Fruit fly (Drosophila melanogaster) whole organism, adult: ENCODE results near the gene CG32099.
A peak's percentile ranks its signal among the peaks of the same experiment; 100 is the strongest.

Experiments
- CG11617 ChIP-seq: fragments of 200-800 bp; sonication (Bioruptor generic); optimal IDR thresholded peaks from 2 replicates; lab custom pipeline; 2017; ENCODE audit warnings: mild to moderate bottlenecking, missing biosample characterization, missing genetic modification reagents, missing genetic modification characterization
- CG12768 ChIP-seq: fragments of 200-800 bp; sonication (Bioruptor generic); optimal IDR thresholded peaks from 2 replicates; lab custom pipeline; 2017; ENCODE audit warnings: missing biosample characterization, missing genetic modification characterization, mild to moderate bottlenecking, moderate library complexity, missing genetic modification reagents
- CG14711 ChIP-seq: fragments of 200-800 bp; sonication (Bioruptor generic); optimal IDR thresholded peaks from 2 replicates; lab custom pipeline; 2018; ENCODE audit warnings: missing biosample characterization, mild to moderate bottlenecking, missing genetic modification characterization, moderate library complexity
- CG1620 ChIP-seq: fragments of 200-800 bp; sonication (Bioruptor generic); optimal IDR thresholded peaks from 2 replicates; lab custom pipeline; 2016; ENCODE audit warnings: missing biosample characterization, missing genetic modification characterization
- CG33017 ChIP-seq: fragments of 200-800 bp; sonication (Bioruptor generic); optimal IDR thresholded peaks from 2 replicates; lab custom pipeline; 2018; ENCODE audit warnings: missing biosample characterization, mild to moderate bottlenecking, missing genetic modification characterization, moderate library complexity
- CG5204 ChIP-seq: fragments of 200-800 bp; sonication (Bioruptor generic); optimal IDR thresholded peaks from 2 replicates; lab custom pipeline; 2016; ENCODE audit warnings: missing biosample characterization, missing genetic modification characterization
- CG7045 ChIP-seq: fragments of 200-800 bp; sonication (Bioruptor generic); optimal IDR thresholded peaks from 2 replicates; lab custom pipeline; 2017; ENCODE audit warnings: missing biosample characterization, mild to moderate bottlenecking, missing genetic modification characterization
- CG7101 ChIP-seq: fragments of 200-800 bp; sonication (Bioruptor generic); optimal IDR thresholded peaks from 2 replicates; lab custom pipeline; 2018; ENCODE audit warnings: missing biosample characterization, mild to moderate bottlenecking, missing genetic modification characterization, moderate library complexity
- Clk ChIP-seq: fragments of 200-800 bp; sonication (Bioruptor generic); optimal IDR thresholded peaks from 2 replicates; lab custom pipeline; 2017; ENCODE audit warnings: missing biosample characterization, missing genetic modification characterization
- Crg-1 ChIP-seq: fragments of 200-800 bp; sonication (Bioruptor generic); optimal IDR thresholded peaks from 2 replicates; lab custom pipeline; 2016; ENCODE audit warnings: missing biosample characterization, missing genetic modification characterization
- Hr96 ChIP-seq: fragments of 200-800 bp; sonication (Bioruptor generic); optimal IDR thresholded peaks from 2 replicates; lab custom pipeline; 2016; ENCODE audit warnings: missing biosample characterization, missing genetic modification characterization
- Mnt ChIP-seq: fragments of 200-800 bp; sonication (Bioruptor generic); optimal IDR thresholded peaks from 2 replicates; lab custom pipeline; 2016; ENCODE audit warnings: missing biosample characterization, mild to moderate bottlenecking, missing genetic modification characterization
- bab1 ChIP-seq: fragments of 200-800 bp; sonication (Bioruptor generic); optimal IDR thresholded peaks from 3 replicates; lab custom pipeline; 2019; ENCODE audit warnings: missing biosample characterization, mild to moderate bottlenecking, missing genetic modification characterization, moderate library complexity
- cic ChIP-seq: fragments of 200-800 bp; sonication (Bioruptor generic); optimal IDR thresholded peaks from 2 replicates; lab custom pipeline; 2017; ENCODE audit warnings: missing biosample characterization, mild to moderate bottlenecking, missing genetic modification characterization, moderate library complexity
- cnc ChIP-seq, 2 experiments: fragments of >200 bp; optimal IDR thresholded peaks; 2 replicates each; lab custom pipeline; 2017
- kay ChIP-seq: fragments of 200-800 bp; sonication (Bioruptor generic); peaks from one replicate; lab custom pipeline; 2016; ENCODE audit warnings: missing biosample characterization, missing genetic modification characterization, borderline replicate concordance
- ovo ChIP-seq: fragments of 200-800 bp; sonication (Bioruptor generic); optimal IDR thresholded peaks from 2 replicates; lab custom pipeline; 2016; ENCODE audit warnings: missing biosample characterization, missing genetic modification characterization
- pad ChIP-seq: fragments of 200-800 bp; sonication (Bioruptor generic); optimal IDR thresholded peaks from 3 replicates; lab custom pipeline; 2017; ENCODE audit warnings: missing biosample characterization, missing genetic modification characterization, mild to moderate bottlenecking, moderate library complexity, missing genetic modification reagents
- tj ChIP-seq: fragments of 200-800 bp; sonication (Bioruptor generic); optimal IDR thresholded peaks from 3 replicates; lab custom pipeline; 2017; ENCODE audit warnings: missing biosample characterization, mild to moderate bottlenecking, missing genetic modification characterization, moderate library complexity
- toe ChIP-seq: fragments of 200-800 bp; sonication (Bioruptor generic); optimal IDR thresholded peaks from 2 replicates; lab custom pipeline; 2016; ENCODE audit warnings: missing biosample characterization, missing genetic modification characterization

Gene CG32099

dm6 chr3L:12115966-12116735 lies 32.9 kb upstream of the CG32099 start, which contains the start of gene vers:
vers (plus strand) TSS chr3L:12116101.
- TF ChIP-seq kay (GFP tag; lab: Kevin White, UChicago): no peak
- TF ChIP-seq ovo (GFP tag; lab: Kevin White, UChicago): no peak
- TF ChIP-seq bab1 (GFP tag; lab: Kevin White, UChicago): peak; percentile 65
- no peak for TF ChIP-seq CG1620 (GFP tag; lab: Kevin White, UChicago)
- TF ChIP-seq tj (GFP tag; lab: Kevin White, UChicago): no peak
- TF ChIP-seq toe: no peak
- TF ChIP-seq cnc (optimal IDR thresholded peaks at IDR 0.05; lab: Kevin White, UChicago): no peak
- peak; percentile 31 for TF ChIP-seq Mnt (GFP tag; lab: Kevin White, UChicago)
- no peak for TF ChIP-seq CG11617 (GFP tag; lab: Kevin White, UChicago)
- no peak for TF ChIP-seq Crg-1
- peak; percentile 28 for TF ChIP-seq pad (GFP tag; lab: Kevin White, UChicago)
- no peak for TF ChIP-seq CG33017
- TF ChIP-seq Hr96 (GFP tag; lab: Kevin White, UChicago): no peak
- no peak for TF ChIP-seq Clk (GFP tag; lab: Kevin White, UChicago)
- TF ChIP-seq CG7101 (tag; lab: Kevin White, UChicago): peak; percentile 41
- TF ChIP-seq CG12768 (GFP tag; lab: Kevin White, UChicago): no peak
- TF ChIP-seq CG5204 (GFP tag; lab: Kevin White, UChicago): no peak
- TF ChIP-seq cic (GFP tag; lab: Kevin White, UChicago): no peak
- TF ChIP-seq CG14711 (tag; lab: Kevin White, UChicago): peak; percentile 40

DNA sequence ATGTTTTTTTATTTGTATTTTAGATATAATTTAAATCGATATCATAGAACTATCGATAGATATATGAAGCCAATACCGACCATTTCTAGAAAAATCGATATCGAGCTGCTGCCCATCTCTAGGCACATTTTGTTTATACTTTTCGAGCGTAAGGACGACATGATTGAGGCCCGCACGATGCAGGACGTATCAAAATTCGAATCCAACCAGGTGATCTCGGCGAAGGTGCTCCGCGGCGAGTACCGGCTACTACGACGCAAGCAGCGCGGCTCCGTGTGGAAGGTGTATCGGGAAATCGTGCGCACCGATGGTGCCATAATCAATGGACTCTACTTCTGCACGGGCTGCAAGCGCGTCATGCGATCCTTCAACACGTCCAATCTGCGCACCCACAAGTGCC lies 30.9 kb upstream of the CG32099 start, which contains the start of gene ssp:
Gene ssp, plus strand, starts transcription at position 102 of the 400 bp plus-strand sequence.
- TF ChIP-seq ovo (GFP tag; lab: Kevin White, UChicago) (no peak), Mnt (GFP tag; lab: Kevin White, UChicago) (peak; percentile 1)

DNA sequence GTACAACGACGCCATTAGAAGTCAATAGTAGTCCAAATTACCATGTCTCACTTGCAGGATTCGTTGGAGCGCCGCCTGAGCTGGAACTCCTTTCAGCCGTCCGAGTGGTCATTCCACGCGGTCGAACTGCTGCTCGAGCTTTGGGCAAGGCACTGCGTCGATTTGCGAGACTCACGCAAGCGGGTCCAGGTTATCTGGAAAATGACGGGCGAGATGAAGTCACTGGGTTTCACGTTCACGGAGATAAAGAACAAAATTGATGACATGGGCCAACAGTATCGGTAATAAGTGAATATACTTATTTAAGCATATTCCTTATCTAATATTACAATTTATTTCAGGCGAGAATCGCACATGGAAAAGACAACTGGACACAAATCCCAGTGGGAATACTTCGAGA lies 30.4 kb upstream of the CG32099 start:
- TF ChIP-seq pad (GFP tag; lab: Kevin White, UChicago) (no peak), toe (no peak)

dm6 chr3L:12119875-12120485 lies 29.1 kb upstream of the CG32099 start, which contains the start of gene CG11560:
CG11560 (plus strand) TSS chr3L:12120019.
- peak; percentile 3 for TF ChIP-seq CG14711 (tag; lab: Kevin White, UChicago)
- no peak for TF ChIP-seq ovo (GFP tag; lab: Kevin White, UChicago)
- TF ChIP-seq bab1 (GFP tag; lab: Kevin White, UChicago): peak; percentile 25
- TF ChIP-seq toe: no peak
- TF ChIP-seq cic (GFP tag; lab: Kevin White, UChicago): no peak

- no peak for TF ChIP-seq CG33017
- TF ChIP-seq CG1620 (GFP tag; lab: Kevin White, UChicago): no peak
- no peak for TF ChIP-seq kay (GFP tag; lab: Kevin White, UChicago)
- no peak for TF ChIP-seq pad (GFP tag; lab: Kevin White, UChicago)
- TF ChIP-seq CG7101 (tag; lab: Kevin White, UChicago): no peak
- TF ChIP-seq cnc (optimal IDR thresholded peaks at IDR 0.05; lab: Kevin White, UChicago): no peak
These were observed 26.2 kb upstream of the CG32099 start for dm6 chr3L:12122891-12123290.

dm6 chr3L:12124138-12124583 lies 24.9 kb upstream of the CG32099 start:
- TF ChIP-seq CG7045: peak; percentile 20
- peak; percentile 87 for TF ChIP-seq CG12768 (GFP tag; lab: Kevin White, UChicago)
- peak; percentile 31 for TF ChIP-seq bab1 (GFP tag; lab: Kevin White, UChicago)
- peak; percentile 64 for TF ChIP-seq CG14711 (tag; lab: Kevin White, UChicago)
- TF ChIP-seq Crg-1: no peak
- peak; percentile 54 for TF ChIP-seq pad (GFP tag; lab: Kevin White, UChicago)
- peak; percentile 87 for TF ChIP-seq cic (GFP tag; lab: Kevin White, UChicago)
- TF ChIP-seq Mnt (GFP tag; lab: Kevin White, UChicago): peak; percentile 94
- peak; percentile 18 for TF ChIP-seq CG33017
- TF ChIP-seq tj (GFP tag; lab: Kevin White, UChicago): peak; percentile 62
- no peak for TF ChIP-seq cnc (optimal IDR thresholded peaks at IDR 0.05; lab: Kevin White, UChicago)
- no peak for TF ChIP-seq kay (GFP tag; lab: Kevin White, UChicago)
- no peak for TF ChIP-seq ovo (GFP tag; lab: Kevin White, UChicago)
- peak; percentile 50 for TF ChIP-seq CG7101 (tag; lab: Kevin White, UChicago)

dm6 chr3L:12124975-12125374 lies 24.1 kb upstream of the CG32099 start, which contains the start of gene yps:
yps (minus strand) TSS chr3L:12125150.
- TF ChIP-seq Clk (GFP tag; lab: Kevin White, UChicago) (peak; percentile 80), Crg-1 (peak; percentile 96), cic (GFP tag; lab: Kevin White, UChicago) (peak; percentile 82), kay (GFP tag; lab: Kevin White, UChicago) (no peak), CG5204 (GFP tag; lab: Kevin White, UChicago) (no peak), Mnt (GFP tag; lab: Kevin White, UChicago) (peak; percentile 96), CG12768 (GFP tag; lab: Kevin White, UChicago) (peak; percentile 93), CG14711 (tag; lab: Kevin White, UChicago) (peak; percentile 85), Hr96 (GFP tag; lab: Kevin White, UChicago) (peak; percentile 93), ovo (GFP tag; lab: Kevin White, UChicago) (peak; percentile 93), CG7045 (peak; percentile 96), cnc (optimal IDR thresholded peaks at IDR 0.05; lab: Kevin White, UChicago) (no peak), CG1620 (GFP tag; lab: Kevin White, UChicago) (peak; percentile 95), CG33017 (peak; percentile 88), bab1 (GFP tag; lab: Kevin White, UChicago) (peak; percentile 96), toe (no peak), tj (GFP tag; lab: Kevin White, UChicago) (peak; percentile 76), CG7101 (tag; lab: Kevin White, UChicago) (peak; percentile 97), pad (GFP tag; lab: Kevin White, UChicago) (peak; percentile 88), CG11617 (GFP tag; lab: Kevin White, UChicago) (peak; percentile 96)
